Worm (Caenorhabditis elegans) whole organism, late embryonic: ENCODE data around the gene srlf-11.

ENCODE experiments used
- sdc-2 ChIP-seq: sonication (generic microtip); optimal IDR thresholded peaks from 2 replicates; lab custom pipeline; 2016; ENCODE audit warnings: missing genotype, missing genetic modification characterization, missing compliant biosample characterization
- ttx-3 ChIP-seq: sonication (generic microtip); optimal IDR thresholded peaks from 2 replicates; lab custom pipeline; 2016; ENCODE audit warnings: missing genetic modification reagents, missing genetic modification characterization, missing compliant biosample characterization

- TF ChIP-seq sdc-2 (tag; lab: Kevin White, UChicago): no peak
- TF ChIP-seq ttx-3: no peak
Observed at ce11 chrIV:10874527-10874926, 11.3 kb downstream of the srlf-11 start, which contains the start of gene F13E9.12.
